Worm (Caenorhabditis elegans) whole organism, young adult: ENCODE data around the gene B0334.20.

ENCODE experiments used
- C17E4.6 ChIP-seq: fragments of 200-800 bp; sonication (Bioruptor generic); IDR thresholded peaks from 2 replicates; pipeline ENCODE4 v1.3.6; 2022; ENCODE audit warnings: missing genetic modification reagents, missing genetic modification characterization, missing compliant biosample characterization
- F37B4.10 ChIP-seq: fragments of 200-800 bp; sonication (Bioruptor generic); IDR thresholded peaks from 2 replicates; pipeline ENCODE4 v1.3.6; 2022; ENCODE audit warnings: missing genetic modification characterization, missing compliant biosample characterization
- F49E8.2 ChIP-seq: sonication (generic microtip); optimal IDR thresholded peaks from 3 replicates; lab custom pipeline; 2017; ENCODE audit warnings: missing genetic modification characterization, mild to moderate bottlenecking, missing compliant biosample characterization, antibody characterized with exemption, moderate library complexity; ENCODE audit not compliant: insufficient read depth
- F55B11.4 ChIP-seq: sonication (generic microtip); optimal IDR thresholded peaks from 2 replicates; lab custom pipeline; 2016; ENCODE audit warnings: missing compliant biosample characterization, missing genetic modification characterization, borderline replicate concordance; ENCODE audit not compliant: insufficient read depth
- K11D2.4 ChIP-seq: fragments of 200-800 bp; sonication (Bioruptor generic); IDR thresholded peaks from 2 replicates; pipeline ENCODE4 v1.3.6; 2022; ENCODE audit warnings: missing genetic modification reagents, missing genetic modification characterization, missing compliant biosample characterization
- T26A5.8 ChIP-seq: sonication (generic microtip); optimal IDR thresholded peaks from 2 replicates; lab custom pipeline; 2016; ENCODE audit warnings: missing genetic modification characterization, missing compliant biosample characterization
- Y53F4B.3 ChIP-seq: fragments of 200-800 bp; sonication (Bioruptor generic); IDR thresholded peaks from 2 replicates; pipeline ENCODE4 v1.3.6; 2022; ENCODE audit warnings: missing genetic modification reagents, missing genetic modification characterization, missing compliant biosample characterization
- Y95B8A.8 ChIP-seq: fragments of 200-800 bp; sonication (Bioruptor generic); IDR thresholded peaks from 2 replicates; pipeline ENCODE4 v1.3.6; 2022; ENCODE audit warnings: missing genetic modification reagents, missing genetic modification characterization, missing compliant biosample characterization
- ZK185.1 ChIP-seq: sonication (generic microtip); optimal IDR thresholded peaks from 2 replicates; lab custom pipeline; 2016; ENCODE audit warnings: mild to moderate bottlenecking, missing genetic modification characterization, missing compliant biosample characterization; ENCODE audit not compliant: poor library complexity, severe bottlenecking
- atf-7 ChIP-seq: sonication (generic microtip); optimal IDR thresholded peaks from 2 replicates; lab custom pipeline; 2017; ENCODE audit warnings: mild to moderate bottlenecking, missing genetic modification characterization, missing compliant biosample characterization
- athp-1 ChIP-seq: sonication (generic microtip); optimal IDR thresholded peaks from 2 replicates; lab custom pipeline; 2017; ENCODE audit warnings: mild to moderate bottlenecking, missing genetic modification characterization, missing compliant biosample characterization
- bed-1 ChIP-seq: fragments of 200-800 bp; sonication (Bioruptor generic); IDR thresholded peaks from 2 replicates; pipeline ENCODE4 v1.3.6; 2022; ENCODE audit warnings: missing genetic modification reagents, missing genetic modification characterization, missing compliant biosample characterization
- ccch-3 ChIP-seq: fragments of 200-800 bp; sonication (Bioruptor generic); optimal IDR thresholded peaks from 2 replicates; lab custom pipeline; 2018; ENCODE audit warnings: mild to moderate bottlenecking, missing genetic modification characterization, missing compliant biosample characterization
- cebp-1 ChIP-seq, 2 experiments: fragments of 200-800 bp in 1 of 2; sonication (Bioruptor generic) in 1 of 2; sonication (generic microtip) in 1 of 2; IDR thresholded peaks in 1 of 2; optimal IDR thresholded peaks in 1 of 2; 2 replicates each; pipeline versions ENCODE4 v1.3.6 to Lab custom; 2017 to 2022; ENCODE audit warnings: missing compliant biosample characterization in 2 of 2, missing genetic modification characterization in 2 of 2, mild to moderate bottlenecking in 1 of 2, missing genetic modification reagents in 1 of 2, moderate library complexity in 1 of 2
- ceh-91 ChIP-seq: fragments of 200-800 bp; sonication (Bioruptor generic); IDR thresholded peaks from 2 replicates; pipeline ENCODE4 v1.3.6; 2022; ENCODE audit warnings: missing genetic modification reagents, missing genetic modification characterization, missing compliant biosample characterization
- chd-7 ChIP-seq: sonication (generic microtip); optimal IDR thresholded peaks from 2 replicates; lab custom pipeline; 2016; ENCODE audit warnings: mild to moderate bottlenecking, missing genetic modification characterization, moderate library complexity, missing compliant biosample characterization
- dox-1 ChIP-seq: fragments of 200-800 bp; sonication (Bioruptor generic); IDR thresholded peaks from 2 replicates; pipeline ENCODE4 v1.3.6; 2022; ENCODE audit warnings: missing genetic modification reagents, missing genetic modification characterization, missing compliant biosample characterization
- ekl-4 ChIP-seq: fragments of 200-800 bp; sonication (Bioruptor generic); IDR thresholded peaks from 2 replicates; pipeline ENCODE4 v1.3.6; 2022; ENCODE audit warnings: missing genetic modification reagents, missing genetic modification characterization, missing compliant biosample characterization
- gei-17 ChIP-seq: fragments of 200-800 bp; sonication (Bioruptor generic); optimal IDR thresholded peaks from 2 replicates; lab custom pipeline; 2018; ENCODE audit warnings: mild to moderate bottlenecking, missing genetic modification characterization, missing compliant biosample characterization
- him-1 ChIP-seq: sonication (generic microtip); optimal IDR thresholded peaks from 2 replicates; lab custom pipeline; 2016; ENCODE audit warnings: missing genotype, missing genetic modification reagents, missing genetic modification characterization, missing compliant biosample characterization
- hmg-1.2 ChIP-seq: fragments of 200-800 bp; sonication (Bioruptor generic); IDR thresholded peaks from 2 replicates; pipeline ENCODE4 v1.3.6; 2022; ENCODE audit warnings: missing genetic modification reagents, missing genetic modification characterization, missing compliant biosample characterization
- hsf-1 ChIP-seq: fragments of 200-800 bp; sonication (Bioruptor generic); IDR thresholded peaks from 2 replicates; pipeline ENCODE4 v1.3.6; 2022; ENCODE audit warnings: missing genetic modification reagents, missing genetic modification characterization, missing compliant biosample characterization
- lin-54 ChIP-seq: fragments of 200-800 bp; sonication (Bioruptor generic); optimal IDR thresholded peaks from 2 replicates; lab custom pipeline; 2018; ENCODE audit warnings: mild to moderate bottlenecking, missing genetic modification characterization, missing compliant biosample characterization
- lsy-27 ChIP-seq: sonication (generic microtip); optimal IDR thresholded peaks from 2 replicates; lab custom pipeline; 2017; ENCODE audit warnings: missing genetic modification characterization, mild to moderate bottlenecking, missing compliant biosample characterization, antibody characterized with exemption, missing genotype, borderline replicate concordance; ENCODE audit not compliant: insufficient read depth
- madf-6 ChIP-seq: fragments of 200-800 bp; sonication (Bioruptor generic); IDR thresholded peaks from 2 replicates; pipeline ENCODE4 v1.3.6; 2022; ENCODE audit warnings: missing genetic modification reagents, missing genetic modification characterization, missing compliant biosample characterization
- madf-8 ChIP-seq: fragments of 200-800 bp; sonication (Bioruptor generic); conservative IDR thresholded peaks from 2 replicates; pipeline ENCODE4 v1.3.6; 2022; ENCODE audit warnings: missing genetic modification reagents, missing genetic modification characterization, missing compliant biosample characterization
- mel-28 ChIP-seq: sonication (generic microtip); optimal IDR thresholded peaks from 2 replicates; lab custom pipeline; 2016; ENCODE audit warnings: borderline replicate concordance, mild to moderate bottlenecking, missing genetic modification characterization, missing compliant biosample characterization
- nfya-1 ChIP-seq: sonication (generic microtip); optimal IDR thresholded peaks from 2 replicates; lab custom pipeline; 2017; ENCODE audit warnings: antibody characterized with exemption, missing compliant biosample characterization, missing genetic modification characterization, borderline replicate concordance; ENCODE audit not compliant: insufficient read depth
- nfya-2 ChIP-seq: fragments of 200-800 bp; sonication (Bioruptor generic); IDR thresholded peaks from 2 replicates; pipeline ENCODE4 v1.3.6; 2022; ENCODE audit warnings: missing genetic modification reagents, missing genetic modification characterization, missing compliant biosample characterization
- nhr-120 ChIP-seq: fragments of 200-800 bp; sonication (Bioruptor generic); IDR thresholded peaks from 2 replicates; pipeline ENCODE4 v1.3.6; 2022; ENCODE audit warnings: missing genetic modification characterization, missing compliant biosample characterization
- nhr-179 ChIP-seq: sonication (generic microtip); optimal IDR thresholded peaks from 2 replicates; lab custom pipeline; 2016; ENCODE audit warnings: mild to moderate bottlenecking, missing genetic modification characterization, missing compliant biosample characterization
- nhr-80 ChIP-seq: sonication (generic microtip); optimal IDR thresholded peaks from 2 replicates; lab custom pipeline; 2016; ENCODE audit warnings: missing genetic modification characterization, missing compliant biosample characterization
- pbrm-1 ChIP-seq: fragments of 200-800 bp; sonication (Bioruptor generic); IDR thresholded peaks from 2 replicates; pipeline ENCODE4 v1.3.6; 2022; ENCODE audit warnings: missing genetic modification reagents, missing genetic modification characterization, missing compliant biosample characterization
- rcor-1 ChIP-seq: fragments of 200-800 bp; sonication (Bioruptor generic); IDR thresholded peaks from 2 replicates; pipeline ENCODE4 v1.3.6; 2022; ENCODE audit warnings: missing genetic modification reagents, missing genetic modification characterization, missing compliant biosample characterization
- snpc-1.1 ChIP-seq: sonication (generic microtip); optimal IDR thresholded peaks from 2 replicates; lab custom pipeline; 2017; ENCODE audit warnings: missing genetic modification characterization, mild to moderate bottlenecking, missing compliant biosample characterization, antibody characterized with exemption, moderate library complexity, missing genotype, missing genetic modification reagents; ENCODE audit not compliant: insufficient read depth
- sptf-2 ChIP-seq: fragments of 200-800 bp; sonication (Bioruptor generic); optimal IDR thresholded peaks from 2 replicates; lab custom pipeline; 2018; ENCODE audit warnings: mild to moderate bottlenecking, missing genetic modification characterization, missing compliant biosample characterization
- zfh-2 ChIP-seq: fragments of 200-800 bp; sonication (Bioruptor generic); conservative IDR thresholded peaks from 2 replicates; pipeline ENCODE4 v1.3.6; 2022; ENCODE audit warnings: missing genetic modification reagents, missing genetic modification characterization, missing compliant biosample characterization
- ztf-18 ChIP-seq: sonication (generic microtip); optimal IDR thresholded peaks from 2 replicates; lab custom pipeline; 2016; ENCODE audit warnings: missing genotype, mild to moderate bottlenecking, missing genetic modification characterization, missing compliant biosample characterization

B0334.20 gene

DNA sequence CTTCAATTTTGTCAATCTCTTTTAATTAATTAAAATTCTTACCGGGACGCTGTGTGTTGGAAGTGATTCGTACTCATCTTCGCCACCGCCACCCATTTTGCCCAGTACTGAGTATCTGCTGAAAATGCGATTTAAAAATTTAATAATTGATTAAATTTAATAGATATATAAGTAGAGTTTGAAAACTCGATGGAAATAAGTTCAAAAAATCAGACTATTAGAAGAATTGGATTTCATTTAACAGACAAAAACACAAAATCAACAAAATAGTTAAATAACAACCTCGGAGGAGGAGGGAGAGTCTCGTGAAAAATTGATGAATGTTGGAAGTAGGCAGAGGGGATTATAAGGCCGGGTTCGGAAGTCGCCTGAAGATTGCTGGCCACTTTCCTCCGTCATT, 28.3 kb downstream of the B0334.20 start, which contains the start of gene mfn-1:
mfn-1 (minus strand) TSS at position 101 of the 400 bp plus-strand sequence.
- no peak for TF ChIP-seq cebp-1 (GFP tag; IDR thresholded peaks at IDR 0.05; lab: Robert Waterston, UW)
- TF ChIP-seq cebp-1 (tag; optimal IDR thresholded peaks at IDR 0.05; lab: Kevin White, UChicago) = no peak
- TF ChIP-seq chd-7 (tag; lab: Kevin White, UChicago) = no peak
- no peak for TF ChIP-seq rcor-1
- TF ChIP-seq dox-1 (GFP tag; lab: Robert Waterston, UW) = no peak
- no peak for TF ChIP-seq T26A5.8 (tag; lab: Kevin White, UChicago)
- no peak for TF ChIP-seq C17E4.6 (GFP tag; lab: Robert Waterston, UW)

DNA sequence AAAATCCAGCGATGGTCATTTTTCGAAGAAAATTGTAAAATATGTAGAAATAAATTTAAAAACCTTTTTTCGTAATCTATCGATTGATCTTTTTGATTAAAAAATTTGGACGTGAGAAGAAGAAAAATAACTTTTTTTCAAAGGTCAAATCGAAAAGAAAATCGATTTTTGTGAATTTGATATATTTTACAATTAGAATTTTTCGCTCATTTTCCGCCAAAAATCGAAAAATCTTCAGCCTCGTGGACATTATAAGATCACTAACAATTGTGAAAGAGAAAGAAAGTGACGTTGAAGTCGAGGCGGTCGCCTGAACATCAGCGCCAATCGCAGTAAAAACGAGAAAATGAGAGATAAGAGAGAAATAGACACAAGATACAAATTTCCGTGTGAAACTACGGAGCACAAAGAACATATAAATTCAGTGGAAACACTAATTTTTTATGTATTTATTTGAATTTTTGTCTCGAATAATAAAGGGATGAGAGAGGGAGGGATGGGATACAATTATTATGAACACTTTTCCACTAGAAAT, 30.6 kb downstream of the B0334.20 start, which contains the start of gene cisd-1:
cisd-1 (minus strand) TSS at position 51 of the 535 bp plus-strand sequence.
- TF ChIP-seq F55B11.4 (tag; lab: Kevin White, UChicago) (no peak), lsy-27 (tag; lab: Kevin White, UChicago) (no peak), mel-28 (tag; lab: Kevin White, UChicago) (no peak), ccch-3 (GFP tag; lab: Kevin White, UChicago) (no peak), sptf-2 (no peak), K11D2.4 (GFP tag; lab: Robert Waterston, UW) (no peak), nhr-179 (tag; lab: Kevin White, UChicago) (no peak), ztf-18 (tag; lab: Kevin White, UChicago) (peak; percentile 5), madf-6 (GFP tag; lab: Robert Waterston, UW) (0 out of 2 replicates have a peak, but pooled peaks have one; percentile 16), cebp-1 (GFP tag; IDR thresholded peaks at IDR 0.05; lab: Robert Waterston, UW) (peak; percentile 25; the same call in 1 of the 2 replicates), cebp-1 (tag; optimal IDR thresholded peaks at IDR 0.05; lab: Kevin White, UChicago) (peak; percentile 59), gei-17 (GFP tag; lab: Kevin White, UChicago) (no peak), him-1 (tag; lab: Kevin White, UChicago) (no peak), athp-1 (tag; lab: Kevin White, UChicago) (no peak), Y53F4B.3 (GFP tag; lab: Robert Waterston, UW) (no peak), bed-1 (GFP tag; lab: Robert Waterston, UW) (no peak), snpc-1.1 (tag; lab: Kevin White, UChicago) (no peak), madf-8 (GFP tag; lab: Robert Waterston, UW) (no peak), ZK185.1 (tag; lab: Kevin White, UChicago) (no peak), hmg-1.2 (GFP tag; lab: Robert Waterston, UW) (no peak), nhr-120 (GFP tag; lab: Robert Waterston, UW) (no peak), lin-54 (no peak), C17E4.6 (GFP tag; lab: Robert Waterston, UW) (no peak), ceh-91 (no peak), hsf-1 (GFP tag; lab: Robert Waterston, UW) (no peak), F49E8.2 (tag; lab: Kevin White, UChicago) (no peak), ekl-4 (GFP tag; lab: Robert Waterston, UW) (0 out of 2 replicates have a peak, but pooled peaks have one; percentile 32), nfya-2 (GFP tag; lab: Robert Waterston, UW) (no peak), nhr-80 (tag; lab: Kevin White, UChicago) (peak; percentile 61), Y95B8A.8 (GFP tag; lab: Robert Waterston, UW) (no peak), zfh-2 (GFP tag; lab: Robert Waterston, UW) (no peak), pbrm-1 (GFP tag; lab: Robert Waterston, UW) (0 out of 2 replicates have a peak, but pooled peaks have one; percentile 30), nfya-1 (tag; lab: Kevin White, UChicago) (no peak), atf-7 (tag; lab: Kevin White, UChicago) (peak; percentile 32), F37B4.10 (GFP tag; lab: Robert Waterston, UW) (no peak)
